Worm (Caenorhabditis elegans): ENCODE data around the gene srd-34.

DNA sequence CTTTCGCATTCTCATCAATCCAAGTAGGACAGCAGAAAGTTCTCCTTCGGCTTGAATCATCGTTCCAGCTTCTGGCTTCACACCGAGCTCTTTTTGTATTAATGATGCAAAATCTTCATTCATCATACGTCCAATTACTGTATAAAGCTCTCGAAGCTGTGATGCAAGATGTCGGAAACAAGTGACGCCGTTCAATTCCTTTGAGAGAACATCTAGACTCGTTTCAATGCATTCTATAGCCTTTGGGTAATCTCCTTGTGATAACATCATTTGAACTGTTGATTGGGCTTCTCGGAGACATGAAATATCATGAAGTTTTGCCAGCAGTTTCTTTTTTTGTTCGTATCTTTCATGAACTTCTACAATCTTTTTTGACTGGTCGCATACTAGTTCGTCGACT lies 19.6 kb upstream of the srd-34 start:
- TF ChIP-seq unc-39 (tag; optimal IDR thresholded peaks at IDR 0.05) (no peak), lin-39 (tag; optimal IDR thresholded peaks at IDR 0.05) (no peak), nhr-237 (tag; optimal IDR thresholded peaks at IDR 0.05) (no peak), zag-1 (tag; optimal IDR thresholded peaks at IDR 0.05) (no peak), ceh-16 (tag; optimal IDR thresholded peaks at IDR 0.05) (no peak), nhr-11 (tag; optimal IDR thresholded peaks at IDR 0.05) (no peak), elt-3 (tag; optimal IDR thresholded peaks at IDR 0.05) (no peak), ama-1 (optimal IDR thresholded peaks at IDR 0.05) (no peak), nhr-25 (tag; optimal IDR thresholded peaks at IDR 0.05) (no peak), egl-27 (tag; optimal IDR thresholded peaks at IDR 0.05) (no peak), nhr-77 (tag; optimal IDR thresholded peaks at IDR 0.05) (no peak), nhr-28 (tag; optimal IDR thresholded peaks at IDR 0.05) (no peak), ztf-11 (tag; optimal IDR thresholded peaks at IDR 0.05) (no peak)
